Worm (Caenorhabditis elegans) whole organism, young adult: Measurements from ENCODE around the gene C33G3.5.

Source experiments
- B0019.2 ChIP-seq: fragments of 200-800 bp; sonication (Bioruptor generic); conservative IDR thresholded peaks from 2 replicates; pipeline ENCODE4 v1.3.6; 2022; ENCODE audit warnings: missing genetic modification reagents, missing genetic modification characterization, missing compliant biosample characterization
- B0035.1 ChIP-seq: sonication (generic microtip); optimal IDR thresholded peaks from 2 replicates; lab custom pipeline; 2016; ENCODE audit warnings: missing genetic modification characterization, mild to moderate bottlenecking, missing compliant biosample characterization, missing genotype, missing genetic modification reagents
- dpl-1 ChIP-seq: fragments of 150-350 bp; optimal IDR thresholded peaks from 2 replicates; lab custom pipeline; 2014; ENCODE audit warnings: missing biosample characterization, missing genetic modification reagents, missing genetic modification characterization
- egrh-3 ChIP-seq: fragments of 200-800 bp; sonication (Bioruptor generic); IDR thresholded peaks from 2 replicates; pipeline ENCODE4 v1.3.6; 2022; ENCODE audit warnings: missing genetic modification reagents, missing genetic modification characterization, missing compliant biosample characterization
- ets-4 ChIP-seq: fragments of 200-800 bp; sonication (Bioruptor generic); optimal IDR thresholded peaks from 2 replicates; lab custom pipeline; 2018; ENCODE audit warnings: mild to moderate bottlenecking, missing genetic modification characterization, missing compliant biosample characterization
- fkh-3 ChIP-seq: sonication (generic microtip); optimal IDR thresholded peaks from 2 replicates; lab custom pipeline; 2016; ENCODE audit warnings: mild to moderate bottlenecking, missing genetic modification characterization, missing compliant biosample characterization
- hmg-20 ChIP-seq: fragments of 200-800 bp; sonication (Bioruptor generic); IDR thresholded peaks from 2 replicates; pipeline ENCODE4 v1.3.6; 2022; ENCODE audit warnings: missing genetic modification reagents, missing genetic modification characterization, missing compliant biosample characterization
- hsf-1 ChIP-seq: fragments of 200-800 bp; sonication (Bioruptor generic); IDR thresholded peaks from 2 replicates; pipeline ENCODE4 v1.3.6; 2022; ENCODE audit warnings: missing genetic modification reagents, missing genetic modification characterization, missing compliant biosample characterization
- madf-6 ChIP-seq: fragments of 200-800 bp; sonication (Bioruptor generic); IDR thresholded peaks from 2 replicates; pipeline ENCODE4 v1.3.6; 2022; ENCODE audit warnings: missing genetic modification reagents, missing genetic modification characterization, missing compliant biosample characterization
- nfyb-1 ChIP-seq: fragments of 200-800 bp; sonication (Bioruptor generic); IDR thresholded peaks from 2 replicates; pipeline ENCODE4 v1.3.6; 2022; ENCODE audit warnings: missing genetic modification reagents, missing genetic modification characterization, missing compliant biosample characterization
- pha-4 ChIP-seq: fragments of 150-350 bp; sonication (generic microtip); optimal IDR thresholded peaks from 2 replicates; lab custom pipeline; 2014; ENCODE audit warnings: missing biosample characterization, missing genetic modification reagents, missing genetic modification characterization
- snpc-1.3 ChIP-seq: sonication (generic microtip); optimal IDR thresholded peaks from 2 replicates; lab custom pipeline; 2017; ENCODE audit warnings: missing genetic modification characterization, mild to moderate bottlenecking, missing compliant biosample characterization, antibody characterized with exemption, moderate library complexity, missing genotype, missing genetic modification reagents; ENCODE audit not compliant: insufficient read depth

ce11 chrX:14029872-14030271 is 48.6 kb downstream of the C33G3.5 start:
- TF ChIP-seq nfyb-1 (GFP tag; lab: Robert Waterston, UW) (no peak), egrh-3 (GFP tag; lab: Robert Waterston, UW) (no peak), B0035.1 (no peak), fkh-3 (tag; lab: Kevin White, UChicago) (no peak), hmg-20 (GFP tag; lab: Robert Waterston, UW) (no peak), pha-4 (tag; lab: Kevin White, UChicago) (no peak), ets-4 (GFP tag; lab: Kevin White, UChicago) (no peak), B0019.2 (no peak), dpl-1 (GFP tag; lab: Kevin White, UChicago) (no peak), madf-6 (no peak), hsf-1 (GFP tag; lab: Robert Waterston, UW) (no peak), snpc-1.3 (tag; lab: Kevin White, UChicago) (no peak)
